Fruit fly (Drosophila melanogaster) whole organism, embryonic: Measurements from ENCODE around the gene CG9737.
A peak's percentile ranks its signal among the peaks of the same experiment; 100 is the strongest.

Experiments used
- B-H1 ChIP-seq: fragments of 200-800 bp; sonication (Bioruptor generic); IDR thresholded peaks from 3 replicates; pipeline ENCODE4 v1.3.6; 2022; ENCODE audit warnings: missing biosample characterization, missing genetic modification characterization
- BEAF-32 ChIP-seq: fragments of 200-800 bp; sonication (Bioruptor generic); optimal IDR thresholded peaks from 3 replicates; lab custom pipeline; 2017; ENCODE audit warnings: missing biosample characterization, missing genetic modification characterization, mild to moderate bottlenecking, moderate library complexity, missing genetic modification reagents
- CG11398 ChIP-seq: fragments of 200-800 bp; sonication (Bioruptor generic); optimal IDR thresholded peaks from 2 replicates; lab custom pipeline; 2016; ENCODE audit warnings: missing biosample characterization, missing genetic modification characterization
- CG1233 ChIP-seq: fragments of 200-800 bp; sonication (Bioruptor generic); optimal IDR thresholded peaks from 4 replicates; lab custom pipeline; 2018; ENCODE audit warnings: missing biosample characterization, mild to moderate bottlenecking, missing genetic modification characterization
- CG13424 ChIP-seq: fragments of 200-800 bp; sonication (Bioruptor generic); optimal IDR thresholded peaks from 2 replicates; lab custom pipeline; 2019; ENCODE audit warnings: missing biosample characterization, mild to moderate bottlenecking, missing genetic modification characterization, moderate library complexity
- CG15696 ChIP-seq: fragments of 200-800 bp; sonication (Bioruptor generic); optimal IDR thresholded peaks from 2 replicates; lab custom pipeline; 2019; ENCODE audit warnings: missing biosample characterization, mild to moderate bottlenecking, missing genetic modification characterization, moderate library complexity
- CG1647 ChIP-seq: fragments of 200-800 bp; sonication (Bioruptor generic); optimal IDR thresholded peaks from 3 replicates; lab custom pipeline; 2016; ENCODE audit warnings: missing biosample characterization, missing genetic modification characterization
- CG16815 ChIP-seq: fragments of 200-800 bp; sonication (Bioruptor generic); optimal IDR thresholded peaks from 3 replicates; lab custom pipeline; 2017; ENCODE audit warnings: missing biosample characterization, mild to moderate bottlenecking, missing genetic modification characterization
- CG18011 ChIP-seq: fragments of 200-800 bp; sonication (Bioruptor generic); optimal IDR thresholded peaks from 2 replicates; lab custom pipeline; 2017; ENCODE audit warnings: missing biosample characterization, missing genetic modification characterization, mild to moderate bottlenecking, moderate library complexity, missing genotype
- CG18599 ChIP-seq: fragments of 200-800 bp; sonication (Bioruptor generic); optimal IDR thresholded peaks from 3 replicates; lab custom pipeline; 2017; ENCODE audit warnings: missing biosample characterization, missing genetic modification characterization, mild to moderate bottlenecking, moderate library complexity, missing genetic modification reagents
- CG18619 ChIP-seq: fragments of 200-800 bp; sonication (Bioruptor generic); optimal IDR thresholded peaks from 3 replicates; lab custom pipeline; 2017; ENCODE audit warnings: missing biosample characterization, mild to moderate bottlenecking, missing genetic modification characterization
- CG2120 ChIP-seq: fragments of 200-800 bp; sonication (Bioruptor generic); optimal IDR thresholded peaks from 3 replicates; lab custom pipeline; 2016; ENCODE audit warnings: missing biosample characterization, missing genetic modification characterization
- CG2875 ChIP-seq: fragments of 200-800 bp; sonication (Bioruptor generic); optimal IDR thresholded peaks from 2 replicates; lab custom pipeline; 2017; ENCODE audit warnings: missing biosample characterization, mild to moderate bottlenecking, missing genetic modification characterization, missing genetic modification reagents
- CG3407 ChIP-seq: fragments of 200-800 bp; sonication (Bioruptor generic); optimal IDR thresholded peaks from 2 replicates; lab custom pipeline; 2018; ENCODE audit warnings: missing biosample characterization, mild to moderate bottlenecking, missing genetic modification characterization
- CG42726 ChIP-seq: fragments of 200-800 bp; sonication (Bioruptor generic); IDR thresholded peaks from 2 replicates; pipeline ENCODE4 v1.3.6; 2022; ENCODE audit warnings: missing biosample characterization, missing genetic modification characterization; ENCODE audit not compliant: partially characterized antibody
- CG7357 ChIP-seq: fragments of 200-800 bp; sonication (Bioruptor generic); IDR thresholded peaks from 3 replicates; pipeline ENCODE4 v1.3.6; 2022; ENCODE audit warnings: missing biosample characterization, missing genetic modification characterization
- CG7963 ChIP-seq: fragments of 200-800 bp; sonication (Bioruptor generic); IDR thresholded peaks from 3 replicates; pipeline ENCODE4 v1.3.6; 2022; ENCODE audit warnings: missing biosample characterization, missing genetic modification characterization; ENCODE audit not compliant: partially characterized antibody
- CG7987 ChIP-seq: fragments of 200-800 bp; sonication (Bioruptor generic); optimal IDR thresholded peaks from 2 replicates; lab custom pipeline; 2018; ENCODE audit warnings: missing biosample characterization, mild to moderate bottlenecking, missing genetic modification characterization, moderate library complexity
- CG8388 ChIP-seq: fragments of 200-800 bp; sonication (Bioruptor generic); optimal IDR thresholded peaks from 2 replicates; lab custom pipeline; 2019; ENCODE audit warnings: missing biosample characterization, mild to moderate bottlenecking, missing genetic modification characterization, moderate library complexity
- CG8944 ChIP-seq: fragments of 200-800 bp; sonication (Bioruptor generic); optimal IDR thresholded peaks from 3 replicates; lab custom pipeline; 2016; ENCODE audit warnings: missing biosample characterization, missing genetic modification characterization
- CG9609 ChIP-seq: fragments of 200-800 bp; sonication (Bioruptor generic); optimal IDR thresholded peaks from 3 replicates; lab custom pipeline; 2016; ENCODE audit warnings: missing biosample characterization, missing genetic modification characterization
- CG9727 ChIP-seq: fragments of 200-800 bp; sonication (Bioruptor generic); optimal IDR thresholded peaks from 3 replicates; lab custom pipeline; 2017; ENCODE audit warnings: missing biosample characterization, mild to moderate bottlenecking, missing genetic modification characterization
- CHES-1-like ChIP-seq: fragments of 200-800 bp; sonication (Bioruptor generic); optimal IDR thresholded peaks from 2 replicates; lab custom pipeline; 2016; ENCODE audit warnings: missing biosample characterization, missing genetic modification characterization
- Dad ChIP-seq: fragments of 200-800 bp; sonication (Bioruptor generic); optimal IDR thresholded peaks from 3 replicates; lab custom pipeline; 2016; ENCODE audit warnings: missing biosample characterization, missing genetic modification characterization
- Dll ChIP-seq: fragments of 200-800 bp; sonication (Bioruptor generic); IDR thresholded peaks from 4 replicates; pipeline ENCODE4 v1.3.6; 2022; ENCODE audit warnings: missing biosample characterization, missing genetic modification characterization; ENCODE audit not compliant: partially characterized antibody
- Ets97D ChIP-seq: fragments of 200-800 bp; sonication (Bioruptor generic); optimal IDR thresholded peaks from 3 replicates; lab custom pipeline; 2016; ENCODE audit warnings: missing biosample characterization, missing genetic modification characterization
- Fer1 ChIP-seq: fragments of 200-800 bp; sonication (Bioruptor generic); optimal IDR thresholded peaks from 2 replicates; lab custom pipeline; 2017; ENCODE audit warnings: missing biosample characterization, mild to moderate bottlenecking, missing genetic modification characterization
- Gsc ChIP-seq: fragments of 200-800 bp; sonication (Bioruptor generic); IDR thresholded peaks from 2 replicates; pipeline ENCODE4 v1.3.6; 2022; ENCODE audit warnings: missing biosample characterization, missing genetic modification characterization
- HLH54F ChIP-seq: fragments of 200-800 bp; sonication (Bioruptor generic); optimal IDR thresholded peaks from 3 replicates; lab custom pipeline; 2016; ENCODE audit warnings: missing biosample characterization, missing genetic modification characterization
- Hr3 ChIP-seq: fragments of 200-800 bp; sonication (Bioruptor generic); optimal IDR thresholded peaks from 3 replicates; lab custom pipeline; 2016; ENCODE audit warnings: missing biosample characterization, missing genetic modification characterization
- Hr51 ChIP-seq, 2 experiments: fragments of 200-800 bp; sonication (Bioruptor generic); optimal IDR thresholded peaks; 2 replicates in 1 of 2; 3 replicates in 1 of 2; lab custom pipeline; 2016 to 2018; ENCODE audit warnings: missing biosample characterization in 2 of 2, missing genetic modification characterization in 2 of 2, mild to moderate bottlenecking in 1 of 2, moderate library complexity in 1 of 2
- Hr78 ChIP-seq, 2 experiments: fragments of 200-800 bp in 1 of 2; fragments of >200 bp in 1 of 2; sonication (Bioruptor generic) in 1 of 2; optimal IDR thresholded peaks; 2 replicates each; lab custom pipeline; 2017 to 2019; ENCODE audit warnings: missing biosample characterization in 2 of 2, missing genetic modification characterization in 2 of 2, mild to moderate bottlenecking in 1 of 2, moderate library complexity in 1 of 2
- Kr ChIP-seq: fragments of 200-800 bp; sonication (Bioruptor generic); optimal IDR thresholded peaks from 2 replicates; lab custom pipeline; 2017; ENCODE audit warnings: missing biosample characterization, mild to moderate bottlenecking, missing genetic modification characterization
- Mrtf ChIP-seq: fragments of 200-800 bp; sonication (Bioruptor generic); IDR thresholded peaks from 3 replicates; pipeline ENCODE4 v1.3.6; 2022; ENCODE audit warnings: missing biosample characterization, missing genetic modification characterization
- Optix ChIP-seq: fragments of 200-800 bp; sonication (Bioruptor generic); IDR thresholded peaks from 3 replicates; pipeline ENCODE4 v1.3.6; 2022; ENCODE audit warnings: missing biosample characterization, missing genetic modification characterization
- bab2 ChIP-seq: fragments of 200-800 bp; sonication (Bioruptor generic); optimal IDR thresholded peaks from 2 replicates; lab custom pipeline; 2016; ENCODE audit warnings: missing biosample characterization, missing genetic modification characterization
- cwo ChIP-seq: fragments of 200-800 bp; sonication (Bioruptor generic); optimal IDR thresholded peaks from 3 replicates; lab custom pipeline; 2017; ENCODE audit warnings: missing biosample characterization, missing genetic modification characterization, mild to moderate bottlenecking, moderate library complexity, missing genetic modification reagents
- en ChIP-seq: fragments of 200-800 bp; sonication (Bioruptor generic); optimal IDR thresholded peaks from 2 replicates; lab custom pipeline; 2016; ENCODE audit warnings: missing biosample characterization, missing genetic modification characterization
- esg ChIP-seq: fragments of 200-800 bp; sonication (Bioruptor generic); conservative IDR thresholded peaks from 2 replicates; pipeline ENCODE4 v1.3.6; 2022; ENCODE audit warnings: missing biosample characterization, missing genetic modification characterization
- ewg ChIP-seq: fragments of 200-800 bp; sonication (Bioruptor generic); optimal IDR thresholded peaks from 3 replicates; lab custom pipeline; 2017; ENCODE audit warnings: mild to moderate bottlenecking, missing biosample characterization, missing genetic modification reagents, missing genetic modification characterization
- fu2 ChIP-seq: fragments of 200-800 bp; sonication (Bioruptor generic); optimal IDR thresholded peaks from 2 replicates; lab custom pipeline; 2016; ENCODE audit warnings: missing biosample characterization, missing genetic modification characterization
- gcm ChIP-seq: fragments of 200-800 bp; sonication (Bioruptor generic); optimal IDR thresholded peaks from 2 replicates; lab custom pipeline; 2019; ENCODE audit warnings: missing biosample characterization, mild to moderate bottlenecking, missing genetic modification characterization, moderate library complexity
- gfzf ChIP-seq: fragments of 200-800 bp; sonication (Bioruptor generic); optimal IDR thresholded peaks from 2 replicates; lab custom pipeline; 2016; ENCODE audit warnings: missing biosample characterization, mild to moderate bottlenecking, missing genetic modification characterization, moderate library complexity
- gt ChIP-seq: fragments of 200-800 bp; sonication (Bioruptor generic); IDR thresholded peaks from 2 replicates; pipeline ENCODE4 v1.3.6; 2022; ENCODE audit warnings: missing biosample characterization, missing genetic modification characterization
- jumu ChIP-seq: fragments of 200-800 bp; sonication (Bioruptor generic); optimal IDR thresholded peaks from 3 replicates; lab custom pipeline; 2016; ENCODE audit warnings: missing biosample characterization, missing genetic modification characterization
- mld ChIP-seq: fragments of 200-800 bp; sonication (Bioruptor generic); IDR thresholded peaks from 3 replicates; pipeline ENCODE4 v1.3.6; 2022; ENCODE audit warnings: missing biosample characterization, missing genetic modification characterization; ENCODE audit not compliant: partially characterized antibody
- pzg ChIP-seq: fragments of 200-800 bp; sonication (Bioruptor generic); optimal IDR thresholded peaks from 3 replicates; lab custom pipeline; 2018; ENCODE audit warnings: missing biosample characterization, mild to moderate bottlenecking, missing genetic modification characterization, moderate library complexity
- row ChIP-seq: fragments of 200-800 bp; sonication (Bioruptor generic); IDR thresholded peaks from 3 replicates; pipeline ENCODE4 v1.3.6; 2022; ENCODE audit warnings: missing biosample characterization, missing genetic modification characterization
- sens-2 ChIP-seq: fragments of 200-800 bp; sonication (Bioruptor generic); IDR thresholded peaks from 2 replicates; pipeline ENCODE4 v1.3.6; 2022; ENCODE audit warnings: missing biosample characterization, missing genetic modification characterization
- sug ChIP-seq: fragments of 200-800 bp; optimal IDR thresholded peaks from 2 replicates; lab custom pipeline; 2019; ENCODE audit warnings: missing biosample characterization, mild to moderate bottlenecking, missing genetic modification characterization, moderate library complexity

The CG9737 gene

DNA sequence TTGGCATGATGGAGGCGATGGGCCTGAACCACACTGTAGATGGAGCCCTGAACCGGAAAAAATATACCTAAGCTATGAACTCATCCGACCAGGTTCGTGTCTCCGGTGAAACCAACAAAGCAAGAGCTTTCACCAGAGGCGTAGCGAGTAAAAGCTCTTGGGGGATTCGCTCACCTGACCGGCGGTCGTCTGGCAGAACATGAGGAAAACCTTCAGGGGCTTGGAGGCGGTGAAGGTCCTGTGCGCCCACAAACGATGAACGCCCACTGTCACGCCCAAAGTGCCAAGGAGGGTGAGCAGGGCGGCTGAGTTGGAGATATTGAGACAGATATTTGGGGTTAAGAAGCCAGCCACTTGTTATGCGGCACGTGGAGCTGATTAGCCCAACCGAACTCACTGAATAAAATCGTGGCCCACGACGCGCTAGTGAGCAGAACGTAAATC is 47.5 kb downstream of the CG9737 start (continued):
- TF ChIP-seq CG9727 (GFP tag; lab: Kevin White, UChicago) (no peak), ewg (GFP tag; lab: Kevin White, UChicago) (no peak), row (GFP tag; lab: Robert Waterston, UW) (peak; percentile 84), pzg (GFP tag; lab: Kevin White, UChicago) (peak; percentile 47), Fer1 (peak; percentile 71), CG13424 (peak; percentile 53), Hr51 (GFP tag; optimal IDR thresholded peaks at IDR 0.05; lab: Kevin White, UChicago) (peak; percentile 21 to 32), CG18619 (GFP tag; lab: Kevin White, UChicago) (no peak), CHES-1-like (GFP tag; lab: Kevin White, UChicago) (no peak), CG8388 (GFP tag; lab: Kevin White, UChicago) (no peak), CG7987 (peak; percentile 36), CG7963 (GFP tag; lab: Robert Waterston, UW) (no peak), CG9609 (GFP tag; lab: Kevin White, UChicago) (peak; percentile 13), gcm (GFP tag; lab: Kevin White, UChicago) (no peak), Gsc (GFP tag; lab: Robert Waterston, UW) (no peak), Mrtf (GFP tag; lab: Robert Waterston, UW) (0 out of 3 replicates have a peak, but pooled peaks have one; percentile 58), CG18599 (GFP tag; lab: Kevin White, UChicago) (peak; percentile 73), BEAF-32 (GFP tag; lab: Kevin White, UChicago) (no peak), Dll (GFP tag; lab: Robert Waterston, UW) (no peak), Hr78 (GFP tag; optimal IDR thresholded peaks at IDR 0.05; lab: Kevin White, UChicago) (peak in 1 of 2 experiments; percentile 4), CG7357 (GFP tag; lab: Robert Waterston, UW) (no peak), CG2120 (GFP tag; lab: Kevin White, UChicago) (peak; percentile 79), Dad (GFP tag; lab: Kevin White, UChicago) (no peak), mld (GFP tag; lab: Robert Waterston, UW) (no peak), en (GFP tag; lab: Kevin White, UChicago) (no peak), CG3407 (GFP tag; lab: Kevin White, UChicago) (no peak), jumu (GFP tag; lab: Kevin White, UChicago) (no peak), gt (no peak), sug (tag; lab: Kevin White, UChicago) (peak; percentile 51), sens-2 (GFP tag; lab: Robert Waterston, UW) (no peak), Kr (no peak), Hr3 (GFP tag; lab: Kevin White, UChicago) (no peak), CG15696 (tag; lab: Kevin White, UChicago) (no peak), cwo (peak; percentile 58), B-H1 (GFP tag; lab: Robert Waterston, UW) (peak; percentile 40; the same call in 1 of the 3 replicates), CG18011 (GFP tag; lab: Kevin White, UChicago) (no peak), bab2 (GFP tag; lab: Kevin White, UChicago) (no peak), CG1647 (GFP tag; lab: Kevin White, UChicago) (no peak), esg (no peak), HLH54F (peak; percentile 60), CG42726 (GFP tag; lab: Robert Waterston, UW) (no peak), CG11398 (GFP tag; lab: Kevin White, UChicago) (peak; percentile 16), gfzf (GFP tag; lab: Kevin White, UChicago) (peak; percentile 33), fu2 (GFP tag; lab: Kevin White, UChicago) (peak; percentile 47), CG1233 (GFP tag; lab: Kevin White, UChicago) (no peak), Ets97D (peak; percentile 8), Optix (GFP tag; lab: Robert Waterston, UW) (no peak), CG16815 (GFP tag; lab: Kevin White, UChicago) (no peak), CG2875 (GFP tag; lab: Kevin White, UChicago) (no peak), CG8944 (GFP tag; lab: Kevin White, UChicago) (peak; percentile 47)
